Fruit fly (Drosophila melanogaster): ENCODE results near the gene Jon74E.
A peak's percentile ranks its signal among the peaks of the same experiment; 100 is the strongest.

The Jon74E gene

DNA sequence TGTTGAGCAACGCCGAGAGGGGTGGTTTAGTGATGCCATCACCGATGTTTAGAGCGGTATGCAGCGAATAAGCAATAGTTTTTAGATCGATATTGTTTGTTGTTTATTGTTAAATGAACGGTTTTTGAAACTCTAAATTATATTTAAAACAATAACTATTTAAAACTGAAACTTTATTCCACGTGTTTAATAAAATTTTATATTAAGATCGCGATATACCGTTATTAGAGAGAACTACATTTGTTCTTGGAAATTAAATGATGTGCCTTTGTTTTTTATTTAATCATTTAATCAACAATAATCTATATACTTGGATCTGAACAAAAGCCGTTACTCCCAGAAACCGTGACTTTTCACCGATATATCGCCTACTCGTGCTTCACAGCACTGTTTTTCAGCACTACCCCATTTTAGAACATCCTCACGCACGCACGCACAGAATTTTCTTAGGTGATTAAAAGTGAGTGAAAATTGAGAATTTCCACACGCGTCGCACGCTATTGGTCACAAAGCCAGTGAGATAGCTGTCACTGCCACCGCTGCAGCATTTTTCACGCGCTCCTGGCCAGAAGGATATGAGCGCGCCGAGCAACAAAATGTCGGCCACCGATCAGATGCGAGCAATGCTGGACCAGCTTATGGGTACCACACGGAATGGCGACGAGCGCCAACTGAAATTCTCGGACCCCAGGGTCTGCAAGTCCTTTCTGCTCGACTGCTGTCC, 34.9 kb downstream of the Jon74E start, which contains the start of the genes U4-U6-60K and CG7564 (continued):
- peak; percentile 51 for TF ChIP-seq CG15601 (tag; optimal IDR thresholded peaks at IDR 0.05)
- 0 out of 2 replicates have a peak, but pooled peaks have one; percentile 11 for TF ChIP-seq CG4730 (GFP tag; IDR thresholded peaks at IDR 0.05)
- peak in 1 of 3 experiments; percentile 69 for TF ChIP-seq lola (GFP tag; optimal IDR thresholded peaks at IDR 0.05)
- no peak for TF ChIP-seq zf30C (GFP tag; optimal IDR thresholded peaks at IDR 0.05)
- TF ChIP-seq Neu2 (GFP tag; optimal IDR thresholded peaks at IDR 0.05; ENCODE audit: borderline replicate concordance) = no peak
- TF ChIP-seq gro (GFP tag; optimal IDR thresholded peaks at IDR 0.05) = no peak
- peak; percentile 15 for TF ChIP-seq tup (GFP tag; optimal IDR thresholded peaks at IDR 0.05)
- peak; percentile 99 for TF ChIP-seq CG3995 (GFP tag; optimal IDR thresholded peaks at IDR 0.05)
- TF ChIP-seq CG8765 (GFP tag; IDR thresholded peaks at IDR 0.05) = peak; percentile 49; the same call in 1 of the 2 replicates
- TF ChIP-seq cg (GFP tag; optimal IDR thresholded peaks at IDR 0.05) = no peak
- no peak for TF ChIP-seq Kr (GFP tag; optimal IDR thresholded peaks at IDR 0.05)
- peak; percentile 80 for TF ChIP-seq CG34224 (GFP tag; IDR thresholded peaks at IDR 0.05; ENCODE audit: partially characterized antibody)
- peak; percentile 84 for TF ChIP-seq CG3847 (GFP tag; IDR thresholded peaks at IDR 0.05)
- peak; percentile 52 for TF ChIP-seq CG17912 (GFP tag; optimal IDR thresholded peaks at IDR 0.05)
- peak; percentile 20 for TF ChIP-seq Hmx (GFP tag; optimal IDR thresholded peaks at IDR 0.05)
- TF ChIP-seq CG14965 (GFP tag; optimal IDR thresholded peaks at IDR 0.05; ENCODE audit: borderline replicate concordance) = no peak
- peak; percentile 95 for TF ChIP-seq HLH4C (GFP tag; IDR thresholded peaks at IDR 0.05; ENCODE audit: partially characterized antibody)
- TF ChIP-seq CG9876 (GFP tag; optimal IDR thresholded peaks at IDR 0.05) = peak; percentile 2
- peak in 1 of 2 experiments; percentile 40 for TF ChIP-seq crp (GFP tag; optimal IDR thresholded peaks at IDR 0.05)
- no peak for TF ChIP-seq CG43689 (GFP tag; IDR thresholded peaks at IDR 0.05)
- no peak for TF ChIP-seq MTF-1 (GFP tag; optimal IDR thresholded peaks at IDR 0.05; ENCODE audit: borderline replicate concordance)
- peak; percentile 98 for TF ChIP-seq hb (GFP tag; IDR thresholded peaks at IDR 0.05; ENCODE audit: partially characterized antibody)
- TF ChIP-seq ERR (GFP tag; optimal IDR thresholded peaks at IDR 0.05) = peak; percentile 16
- no peak for TF ChIP-seq Spps (tag; optimal IDR thresholded peaks at IDR 0.05)
- peak; percentile 89 for TF ChIP-seq CG17361 (GFP tag; IDR thresholded peaks at IDR 0.05)
- TF ChIP-seq CG8388 (GFP tag; optimal IDR thresholded peaks at IDR 0.05) = peak; percentile 19
- TF ChIP-seq kni (GFP tag; optimal IDR thresholded peaks at IDR 0.05) = peak; percentile 60
- TF ChIP-seq row (GFP tag; IDR thresholded peaks at IDR 0.05) = peak; percentile 91
- TF ChIP-seq CoRest (tag; optimal IDR thresholded peaks at IDR 0.05) = peak; percentile 81
- peak; percentile 6 for TF ChIP-seq CG9797 (GFP tag; optimal IDR thresholded peaks at IDR 0.05)
- TF ChIP-seq ftz-f1 (GFP tag; optimal IDR thresholded peaks at IDR 0.05) = no peak
- TF ChIP-seq schlank (tag; optimal IDR thresholded peaks at IDR 0.05) = no peak
- no peak for TF ChIP-seq ap (GFP tag; IDR thresholded peaks at IDR 0.05)
- TF ChIP-seq CG6254 (GFP tag; optimal IDR thresholded peaks at IDR 0.05) = no peak
- TF ChIP-seq CG11560 (tag; IDR thresholded peaks at IDR 0.05) = no peak
- TF ChIP-seq emc (GFP tag; optimal IDR thresholded peaks at IDR 0.05) = peak; percentile 44
- TF ChIP-seq dpn (GFP tag; optimal IDR thresholded peaks at IDR 0.05) = peak; percentile 48 to 63
- peak; percentile 28 to 60 for TF ChIP-seq Pdp1 (GFP tag; optimal IDR thresholded peaks at IDR 0.05)
- TF ChIP-seq Hr78 (GFP tag; optimal IDR thresholded peaks at IDR 0.05) = no peak
- peak; percentile 8 for TF ChIP-seq CG5245 (GFP tag; optimal IDR thresholded peaks at IDR 0.05)
- TF ChIP-seq CG13123 (GFP tag; optimal IDR thresholded peaks at IDR 0.05) = peak; percentile 15
- no peak for TF ChIP-seq gt (GFP tag; IDR thresholded peaks at IDR 0.05)
- no peak for TF ChIP-seq Nf-YA (GFP tag; IDR thresholded peaks at IDR 0.05)
- peak; percentile 24; the same call in 1 of the 3 replicates for TF ChIP-seq jigr1 (GFP tag; IDR thresholded peaks at IDR 0.05)
- peak; percentile 72 for TF ChIP-seq Hmr (GFP tag; optimal IDR thresholded peaks at IDR 0.05)
- no peak for TF ChIP-seq CTCF (GFP tag; optimal IDR thresholded peaks at IDR 0.05)
- TF ChIP-seq CG5953 (GFP tag; IDR thresholded peaks at IDR 0.05) = no peak
- peak; percentile 51 for TF ChIP-seq ewg (GFP tag; optimal IDR thresholded peaks at IDR 0.05)
